Fruit fly (Drosophila melanogaster) whole organism, embryonic: ENCODE measurements around the gene Ccn.
A peak's percentile ranks its signal among the peaks of the same experiment; 100 is the strongest.

Experiments used
- Atf3 ChIP-seq: fragments of 200-800 bp; sonication (Bioruptor generic); optimal IDR thresholded peaks from 3 replicates; lab custom pipeline; 2016; ENCODE audit warnings: missing biosample characterization, missing genetic modification characterization
- BEAF-32 ChIP-seq: fragments of 200-800 bp; sonication (Bioruptor generic); optimal IDR thresholded peaks from 3 replicates; lab custom pipeline; 2017; ENCODE audit warnings: missing biosample characterization, missing genetic modification characterization, mild to moderate bottlenecking, moderate library complexity, missing genetic modification reagents
- Bdp1 ChIP-seq: fragments of 200-800 bp; sonication (Bioruptor generic); optimal IDR thresholded peaks from 3 replicates; lab custom pipeline; 2016; ENCODE audit warnings: missing biosample characterization, missing genetic modification characterization
- Bteb2 ChIP-seq: fragments of 200-800 bp; sonication (Bioruptor generic); optimal IDR thresholded peaks from 2 replicates; lab custom pipeline; 2016; ENCODE audit warnings: missing biosample characterization, missing genetic modification characterization
- CG10565 ChIP-seq: fragments of 200-800 bp; sonication (Bioruptor generic); optimal IDR thresholded peaks from 3 replicates; lab custom pipeline; 2016; ENCODE audit warnings: missing biosample characterization, mild to moderate bottlenecking, missing genetic modification characterization
- CG11247 ChIP-seq: fragments of 200-800 bp; sonication (Bioruptor generic); IDR thresholded peaks from 2 replicates; pipeline ENCODE4 v1.3.6; 2022; ENCODE audit warnings: missing biosample characterization, missing genetic modification characterization
- CG12219 ChIP-seq: fragments of 200-800 bp; sonication (Bioruptor generic); optimal IDR thresholded peaks from 3 replicates; lab custom pipeline; 2018; ENCODE audit warnings: missing biosample characterization, mild to moderate bottlenecking, missing genetic modification characterization
- CG13624 ChIP-seq: fragments of 200-800 bp; sonication (Bioruptor generic); optimal IDR thresholded peaks from 2 replicates; lab custom pipeline; 2016; ENCODE audit warnings: missing biosample characterization, missing genetic modification characterization
- CG14860 ChIP-seq: fragments of 200-800 bp; sonication (Bioruptor generic); IDR thresholded peaks from 3 replicates; pipeline ENCODE4 v1.3.6; 2022; ENCODE audit warnings: missing biosample characterization, missing genetic modification characterization; ENCODE audit not compliant: partially characterized antibody
- CG16813 ChIP-seq: fragments of 200-800 bp; sonication (Bioruptor generic); IDR thresholded peaks from 3 replicates; pipeline ENCODE4 v1.3.6; 2022; ENCODE audit warnings: missing biosample characterization, missing genetic modification characterization; ENCODE audit not compliant: partially characterized antibody
- CG18011 ChIP-seq: fragments of 200-800 bp; sonication (Bioruptor generic); optimal IDR thresholded peaks from 2 replicates; lab custom pipeline; 2017; ENCODE audit warnings: missing biosample characterization, missing genetic modification characterization, mild to moderate bottlenecking, moderate library complexity, missing genotype
- CG18764 ChIP-seq: fragments of 200-800 bp; sonication (Bioruptor generic); optimal IDR thresholded peaks from 3 replicates; lab custom pipeline; 2016; ENCODE audit warnings: missing biosample characterization, missing genetic modification characterization
- CG2202 ChIP-seq: fragments of 200-800 bp; sonication (Bioruptor generic); optimal IDR thresholded peaks from 2 replicates; lab custom pipeline; 2018; ENCODE audit warnings: missing biosample characterization, mild to moderate bottlenecking, missing genetic modification characterization
- CG30020 ChIP-seq: fragments of 200-800 bp; optimal IDR thresholded peaks from 2 replicates; lab custom pipeline; 2019; ENCODE audit warnings: missing biosample characterization, mild to moderate bottlenecking, missing genetic modification characterization, moderate library complexity
- CG3163 ChIP-seq: fragments of 200-800 bp; sonication (Bioruptor generic); optimal IDR thresholded peaks from 3 replicates; lab custom pipeline; 2016; ENCODE audit warnings: missing biosample characterization, missing genetic modification characterization
- CG4730 ChIP-seq: fragments of 200-800 bp; sonication (Bioruptor generic); IDR thresholded peaks from 2 replicates; pipeline ENCODE4 v1.3.6; 2022; ENCODE audit warnings: missing biosample characterization, missing genetic modification characterization
- CG6654 ChIP-seq: fragments of 200-800 bp; sonication (Bioruptor generic); optimal IDR thresholded peaks from 2 replicates; lab custom pipeline; 2017; ENCODE audit warnings: missing biosample characterization, mild to moderate bottlenecking, missing genetic modification characterization
- CG6791 ChIP-seq: fragments of 200-800 bp; sonication (Bioruptor generic); IDR thresholded peaks from 3 replicates; pipeline ENCODE4 v1.3.6; 2022; ENCODE audit warnings: missing biosample characterization, missing genetic modification characterization; ENCODE audit not compliant: partially characterized antibody
- CG7271 ChIP-seq: fragments of 200-800 bp; sonication (Bioruptor generic); optimal IDR thresholded peaks from 2 replicates; lab custom pipeline; 2018; ENCODE audit warnings: missing biosample characterization, mild to moderate bottlenecking, missing genetic modification characterization, moderate library complexity
- CG9437 ChIP-seq: fragments of 200-800 bp; sonication (Bioruptor generic); optimal IDR thresholded peaks from 2 replicates; lab custom pipeline; 2018; ENCODE audit warnings: missing biosample characterization, mild to moderate bottlenecking, missing genetic modification characterization
- CG9932 ChIP-seq: fragments of 200-800 bp; sonication (Bioruptor generic); IDR thresholded peaks from 2 replicates; pipeline ENCODE4 v1.3.6; 2022; ENCODE audit warnings: missing biosample characterization, missing genetic modification characterization
- D19A ChIP-seq: fragments of 200-800 bp; optimal IDR thresholded peaks from 3 replicates; lab custom pipeline; 2019; ENCODE audit warnings: missing biosample characterization, mild to moderate bottlenecking, missing genetic modification characterization, moderate library complexity
- Dfd ChIP-seq, 2 experiments: fragments of >200 bp; optimal IDR thresholded peaks; 2 replicates each; lab custom pipeline; 2017; ENCODE audit warnings: missing biosample characterization in 2 of 2, missing genetic modification characterization in 2 of 2
- Dref ChIP-seq: fragments of 200-800 bp; sonication (Bioruptor generic); IDR thresholded peaks from 2 replicates; pipeline ENCODE4 v1.3.6; 2022; ENCODE audit warnings: missing biosample characterization, missing genetic modification characterization
- HLH3B ChIP-seq: fragments of 200-800 bp; sonication (Bioruptor generic); IDR thresholded peaks from 2 replicates; pipeline ENCODE4 v1.3.6; 2022; ENCODE audit warnings: missing biosample characterization, missing genetic modification characterization
- HLHmδ ChIP-seq: fragments of 200-800 bp; sonication (Bioruptor generic); optimal IDR thresholded peaks from 2 replicates; lab custom pipeline; 2018; ENCODE audit warnings: missing biosample characterization, mild to moderate bottlenecking, missing genetic modification characterization, moderate library complexity
- Hr51 ChIP-seq, 2 experiments: fragments of 200-800 bp; sonication (Bioruptor generic); optimal IDR thresholded peaks; 2 replicates in 1 of 2; 3 replicates in 1 of 2; lab custom pipeline; 2016 to 2018; ENCODE audit warnings: missing biosample characterization in 2 of 2, missing genetic modification characterization in 2 of 2, mild to moderate bottlenecking in 1 of 2, moderate library complexity in 1 of 2
- MTF-1 ChIP-seq: fragments of 200-800 bp; sonication (Bioruptor generic); optimal IDR thresholded peaks from 2 replicates; lab custom pipeline; 2018; ENCODE audit warnings: missing biosample characterization, mild to moderate bottlenecking, missing genetic modification characterization, borderline replicate concordance
- Med ChIP-seq: fragments of 200-800 bp; sonication (Bioruptor generic); peaks from one replicate; lab custom pipeline; 2016; ENCODE audit warnings: missing biosample characterization, missing genetic modification characterization, mild to moderate bottlenecking, inconsistent platforms, moderate library complexity
- Oaz ChIP-seq: fragments of 200-800 bp; sonication (Bioruptor generic); IDR thresholded peaks from 2 replicates; pipeline ENCODE4 v1.3.6; 2022; ENCODE audit warnings: missing biosample characterization, missing genetic modification characterization
- Spps ChIP-seq: fragments of 200-800 bp; sonication (Bioruptor generic); optimal IDR thresholded peaks from 2 replicates; lab custom pipeline; 2018; ENCODE audit warnings: missing biosample characterization, mild to moderate bottlenecking, missing genetic modification characterization
- cad ChIP-seq: fragments of >200 bp; optimal IDR thresholded peaks from 2 replicates; lab custom pipeline; 2017; ENCODE audit warnings: missing biosample characterization, missing genetic modification characterization
- disco-r ChIP-seq: fragments of 200-800 bp; sonication (Bioruptor generic); optimal IDR thresholded peaks from 2 replicates; lab custom pipeline; 2016; ENCODE audit warnings: missing biosample characterization, missing genetic modification characterization
- dmrt11E ChIP-seq: fragments of 200-800 bp; sonication (Bioruptor generic); optimal IDR thresholded peaks from 3 replicates; lab custom pipeline; 2018; ENCODE audit warnings: missing biosample characterization, mild to moderate bottlenecking, missing genetic modification characterization, moderate library complexity
- ems ChIP-seq: fragments of 200-800 bp; sonication (Bioruptor generic); optimal IDR thresholded peaks from 3 replicates; lab custom pipeline; 2016; ENCODE audit warnings: missing biosample characterization, missing genetic modification characterization
- esg ChIP-seq: fragments of 200-800 bp; sonication (Bioruptor generic); conservative IDR thresholded peaks from 2 replicates; pipeline ENCODE4 v1.3.6; 2022; ENCODE audit warnings: missing biosample characterization, missing genetic modification characterization
- fd96Cb ChIP-seq: fragments of 200-800 bp; sonication (Bioruptor generic); optimal IDR thresholded peaks from 2 replicates; lab custom pipeline; 2018; ENCODE audit warnings: missing biosample characterization, mild to moderate bottlenecking, missing genetic modification characterization, moderate library complexity
- her ChIP-seq: fragments of 200-800 bp; sonication (Bioruptor generic); optimal IDR thresholded peaks from 2 replicates; lab custom pipeline; 2016; ENCODE audit warnings: missing biosample characterization, missing genetic modification characterization
- kni ChIP-seq: fragments of 200-800 bp; sonication (Bioruptor generic); optimal IDR thresholded peaks from 3 replicates; lab custom pipeline; 2017; ENCODE audit warnings: mild to moderate bottlenecking, missing biosample characterization, missing genetic modification reagents, missing genetic modification characterization
- pb ChIP-seq: fragments of 200-800 bp; sonication (Bioruptor generic); optimal IDR thresholded peaks from 3 replicates; lab custom pipeline; 2016; ENCODE audit warnings: missing biosample characterization, missing genetic modification characterization
- phol ChIP-seq: fragments of 200-800 bp; sonication (Bioruptor generic); optimal IDR thresholded peaks from 3 replicates; lab custom pipeline; 2018; ENCODE audit warnings: missing biosample characterization, mild to moderate bottlenecking, missing genetic modification characterization, moderate library complexity
- pum ChIP-seq: fragments of 200-800 bp; sonication (Bioruptor generic); optimal IDR thresholded peaks from 2 replicates; lab custom pipeline; 2016; ENCODE audit warnings: missing biosample characterization, missing genetic modification characterization
- repo ChIP-seq: fragments of 200-800 bp; sonication (Bioruptor generic); optimal IDR thresholded peaks from 2 replicates; lab custom pipeline; 2016; ENCODE audit warnings: missing biosample characterization, missing genetic modification characterization
- shn ChIP-seq: fragments of 200-800 bp; sonication (Bioruptor generic); optimal IDR thresholded peaks from 3 replicates; lab custom pipeline; 2016; ENCODE audit warnings: missing biosample characterization, missing genetic modification characterization
- sim ChIP-seq: fragments of 200-800 bp; sonication (Bioruptor generic); IDR thresholded peaks from 2 replicates; pipeline ENCODE4 v1.3.6; 2022; ENCODE audit warnings: missing biosample characterization, missing genetic modification characterization
- sug ChIP-seq: fragments of 200-800 bp; optimal IDR thresholded peaks from 2 replicates; lab custom pipeline; 2019; ENCODE audit warnings: missing biosample characterization, mild to moderate bottlenecking, missing genetic modification characterization, moderate library complexity
- toy ChIP-seq: fragments of 200-800 bp; sonication (Bioruptor generic); IDR thresholded peaks from 2 replicates; pipeline ENCODE4 v1.3.6; 2022; ENCODE audit warnings: missing biosample characterization, missing genetic modification characterization
- usp ChIP-seq: fragments of >200 bp; optimal IDR thresholded peaks from 2 replicates; lab custom pipeline; 2017; ENCODE audit warnings: missing biosample characterization, missing genetic modification characterization
- wor ChIP-seq: fragments of 200-800 bp; sonication (Bioruptor generic); IDR thresholded peaks from 2 replicates; pipeline ENCODE4 v1.3.6; 2022; ENCODE audit warnings: missing biosample characterization, missing genetic modification characterization
- zen2 ChIP-seq: fragments of 200-800 bp; sonication (Bioruptor generic); IDR thresholded peaks from 3 replicates; pipeline ENCODE4 v1.3.6; 2022; ENCODE audit warnings: missing biosample characterization, missing genetic modification characterization; ENCODE audit not compliant: partially characterized antibody

Gene Ccn

dm6 chr3L:17668945-17669779 is 20.7 kb upstream of the Ccn start, which contains the start of gene Crtc (continued):
- no peak for TF ChIP-seq repo (GFP tag; lab: Kevin White, UChicago)
- TF ChIP-seq toy (GFP tag; lab: Robert Waterston, UW) = no peak
- no peak for TF ChIP-seq D19A (tag; lab: Kevin White, UChicago)
- no peak for TF ChIP-seq Bdp1 (GFP tag; lab: Kevin White, UChicago)
- peak; percentile 69 for TF ChIP-seq BEAF-32 (GFP tag; lab: Kevin White, UChicago)
- peak; percentile 23 for TF ChIP-seq HLHmδ
- no peak for TF ChIP-seq usp (GFP tag; lab: Kevin White, UChicago)
- peak; percentile 82 for TF ChIP-seq CG6791 (GFP tag; lab: Robert Waterston, UW)
- no peak for TF ChIP-seq MTF-1 (GFP tag; lab: Kevin White, UChicago)
- TF ChIP-seq pb (GFP tag; lab: Kevin White, UChicago) = no peak
- TF ChIP-seq phol = peak; percentile 29
- no peak for TF ChIP-seq Bteb2 (GFP tag; lab: Kevin White, UChicago)
- no peak for TF ChIP-seq CG13624 (GFP tag; lab: Kevin White, UChicago)
- no peak for TF ChIP-seq dmrt11E (tag; lab: Kevin White, UChicago)
- peak; percentile 39; the same call in 1 of the 2 replicates for TF ChIP-seq CG11247
- no peak for TF ChIP-seq CG6654 (GFP tag; lab: Kevin White, UChicago)
- TF ChIP-seq esg (GFP tag; lab: Robert Waterston, UW) = no peak
- TF ChIP-seq Dfd (GFP tag; optimal IDR thresholded peaks at IDR 0.05; lab: Kevin White, UChicago) = no peak
- peak; percentile 74 for TF ChIP-seq CG16813 (GFP tag; lab: Robert Waterston, UW)
- no peak for TF ChIP-seq Hr51 (GFP tag; optimal IDR thresholded peaks at IDR 0.05; lab: Kevin White, UChicago)
- no peak for TF ChIP-seq Spps (tag; lab: Kevin White, UChicago)
- TF ChIP-seq CG14860 = peak; percentile 76
- TF ChIP-seq Dref (GFP tag; lab: Robert Waterston, UW) = peak; percentile 91
- peak; percentile 21 for TF ChIP-seq sug
- TF ChIP-seq Oaz = no peak
- no peak for TF ChIP-seq ems (GFP tag; lab: Kevin White, UChicago)
- no peak for TF ChIP-seq Atf3 (GFP tag; lab: Kevin White, UChicago)
- no peak for TF ChIP-seq wor (GFP tag; lab: Robert Waterston, UW)
- TF ChIP-seq CG2202 (tag; lab: Kevin White, UChicago) = no peak
- TF ChIP-seq shn (GFP tag; lab: Kevin White, UChicago) = no peak
- TF ChIP-seq CG18011 (GFP tag; lab: Kevin White, UChicago) = no peak
- TF ChIP-seq zen2 = peak; percentile 26
- no peak for TF ChIP-seq pum (GFP tag; lab: Kevin White, UChicago)
- no peak for TF ChIP-seq CG4730
- TF ChIP-seq CG3163 (GFP tag; lab: Kevin White, UChicago) = no peak
- peak; percentile 70 for TF ChIP-seq Med
- TF ChIP-seq kni (GFP tag; lab: Kevin White, UChicago) = no peak
- no peak for TF ChIP-seq CG12219
- no peak for TF ChIP-seq fd96Cb (tag; lab: Kevin White, UChicago)
- no peak for TF ChIP-seq cad (GFP tag; lab: Kevin White, UChicago)
- TF ChIP-seq CG9932 (GFP tag; lab: Robert Waterston, UW) = peak; percentile 42
- no peak for TF ChIP-seq sim
- no peak for TF ChIP-seq HLH3B
- no peak for TF ChIP-seq CG18764
- no peak for TF ChIP-seq CG30020 (tag; lab: Kevin White, UChicago)
- TF ChIP-seq CG7271 = no peak
- peak; percentile 0 for TF ChIP-seq her (GFP tag; lab: Kevin White, UChicago)
- no peak for TF ChIP-seq CG9437 (GFP tag; lab: Kevin White, UChicago)
- no peak for TF ChIP-seq disco-r (GFP tag; lab: Kevin White, UChicago)
- no peak for TF ChIP-seq CG10565
